Fruit fly (Drosophila melanogaster) Kc167 (cell line): ENCODE measurements around the gene Droj2.

Experiments
- Myc ChIP-seq: fragments of >200 bp; optimal IDR thresholded peaks from 2 replicates; lab custom pipeline; 2017; ENCODE audit warnings: missing external identifiers
- insv ChIP-seq: fragments of >200 bp; optimal IDR thresholded peaks from 3 replicates; lab custom pipeline; 2018; ENCODE audit warnings: missing external identifiers
- psq ChIP-seq: fragments of >200 bp; optimal IDR thresholded peaks from 2 replicates; lab custom pipeline; 2017; ENCODE audit warnings: missing external identifiers

DNA sequence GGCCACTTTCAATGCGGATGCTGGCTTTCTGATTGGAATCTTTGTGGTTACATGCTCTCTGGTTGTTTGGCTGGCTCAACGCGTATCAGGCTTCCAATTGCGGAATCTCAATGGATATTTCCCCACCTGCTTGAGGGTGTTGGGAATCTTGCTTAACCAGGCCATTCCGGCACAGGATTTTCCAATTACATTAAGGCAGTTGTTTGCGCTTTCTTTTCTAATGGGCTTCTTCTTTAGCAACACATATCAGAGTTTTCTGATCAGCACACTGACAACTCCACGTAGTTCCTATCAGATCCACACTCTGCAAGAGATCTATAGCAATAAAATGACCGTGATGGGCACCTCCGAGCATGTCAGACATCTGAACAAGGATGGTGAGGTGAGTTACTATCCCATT is 40.3 kb downstream of the Droj2 start:
- TF ChIP-seq Myc (lab: Kevin White, UChicago) (no peak), psq (lab: Kevin White, UChicago) (no peak), insv (lab: Kevin White, UChicago) (no peak)
